Worm (Caenorhabditis elegans) whole organism, L3 larva: Measurements from ENCODE around the gene C23H3.5.

Experiments used
- aly-2 ChIP-seq: fragments of 150-350 bp; optimal IDR thresholded peaks from 2 replicates; lab custom pipeline; 2014; ENCODE audit warnings: missing biosample characterization, missing genetic modification characterization
- ama-1 ChIP-seq: fragments of 150-350 bp; optimal IDR thresholded peaks from 2 replicates; lab custom pipeline; 2018
- egl-27 ChIP-seq: sonication (generic microtip); optimal IDR thresholded peaks from 4 replicates; lab custom pipeline; 2017; ENCODE audit warnings: missing biosample characterization, missing genetic modification reagents, missing genetic modification characterization
- elt-1 ChIP-seq: fragments of 150-350 bp; optimal IDR thresholded peaks from 2 replicates; lab custom pipeline; 2014; ENCODE audit warnings: missing biosample characterization, missing genetic modification characterization
- fkh-10 ChIP-seq: sonication (generic microtip); optimal IDR thresholded peaks from 2 replicates; lab custom pipeline; 2017; ENCODE audit warnings: missing biosample characterization, missing genetic modification reagents, missing genetic modification characterization
- lin-39 ChIP-seq: fragments of 150-350 bp; optimal IDR thresholded peaks from 2 replicates; lab custom pipeline; 2018; ENCODE audit warnings: missing biosample characterization, missing genetic modification reagents, missing genetic modification characterization
- nfya-1 ChIP-seq: sonication (generic microtip); optimal IDR thresholded peaks from 2 replicates; lab custom pipeline; 2017; ENCODE audit warnings: missing genetic modification characterization, mild to moderate bottlenecking, missing compliant biosample characterization, antibody characterized with exemption, moderate library complexity; ENCODE audit not compliant: insufficient read depth
- nhr-237 ChIP-seq: fragments of 150-350 bp; optimal IDR thresholded peaks from 2 replicates; lab custom pipeline; 2014; ENCODE audit warnings: missing biosample characterization, missing genetic modification characterization
- nhr-28 ChIP-seq: fragments of 150-350 bp; optimal IDR thresholded peaks from 2 replicates; lab custom pipeline; 2014; ENCODE audit warnings: missing biosample characterization, missing genetic modification characterization
- nhr-43 ChIP-seq: sonication (generic microtip); optimal IDR thresholded peaks from 2 replicates; lab custom pipeline; 2016; ENCODE audit warnings: mild to moderate bottlenecking, missing genetic modification characterization, missing compliant biosample characterization; ENCODE audit not compliant: poor library complexity, severe bottlenecking
- nhr-76 ChIP-seq: fragments of 150-350 bp; sonication (generic microtip); optimal IDR thresholded peaks from 5 replicates; lab custom pipeline; 2014; ENCODE audit warnings: missing biosample characterization, missing genetic modification characterization
- zag-1 ChIP-seq: fragments of 150-350 bp; optimal IDR thresholded peaks from 2 replicates; lab custom pipeline; 2014; ENCODE audit warnings: missing biosample characterization, missing genetic modification characterization

DNA sequence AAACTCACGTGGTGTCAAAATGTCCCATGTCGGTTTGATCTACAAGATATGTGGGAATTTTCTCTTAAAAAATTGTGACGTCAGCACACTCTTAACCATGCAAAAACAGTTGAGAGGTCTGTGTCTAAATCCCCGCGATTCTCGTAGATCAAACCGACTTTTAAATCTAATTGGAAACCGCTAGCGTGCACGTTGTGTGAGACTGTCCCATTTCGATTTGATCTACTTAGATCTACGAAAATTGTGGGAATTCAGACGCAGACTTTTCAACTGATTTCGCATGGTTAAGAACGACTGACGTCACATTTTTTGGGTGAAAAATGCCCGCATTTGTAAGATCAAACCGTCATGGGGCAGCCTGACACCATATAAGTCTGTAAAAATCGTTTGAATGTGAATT lies 10.5 kb downstream of the C23H3.5 start:
- no peak for TF ChIP-seq egl-27
- no peak for TF ChIP-seq fkh-10 (GFP tag; lab: Kevin White, UChicago)
- TF ChIP-seq nhr-43 = no peak
- no peak for TF ChIP-seq nhr-76 (tag; lab: Kevin White, UChicago)
- no peak for TF ChIP-seq aly-2 (tag; lab: Kevin White, UChicago)
- no peak for TF ChIP-seq nfya-1 (tag; lab: Kevin White, UChicago)
- TF ChIP-seq nhr-28 (tag; lab: Kevin White, UChicago) = no peak
- no peak for TF ChIP-seq zag-1
- TF ChIP-seq nhr-237 = no peak
- no peak for TF ChIP-seq lin-39
- no peak for TF ChIP-seq ama-1 (lab: Kevin White, UChicago)
- no peak for TF ChIP-seq elt-1
